Fruit fly (Drosophila melanogaster) whole organism, embryonic: ENCODE data around the gene CG44476.

Experiments
- Ada2b ChIP-seq: fragments of 200-800 bp; sonication (Bioruptor generic); IDR thresholded peaks from 2 replicates; pipeline ENCODE4 v1.3.6; 2022; ENCODE audit warnings: missing biosample characterization, missing genetic modification characterization
- CG10366 ChIP-seq: fragments of 200-800 bp; sonication (Bioruptor generic); IDR thresholded peaks from 2 replicates; pipeline ENCODE4 v1.3.6; 2022; ENCODE audit warnings: missing biosample characterization, missing genetic modification characterization
- CG10431 ChIP-seq: fragments of 200-800 bp; sonication (Bioruptor generic); optimal IDR thresholded peaks from 3 replicates; lab custom pipeline; 2018; ENCODE audit warnings: missing biosample characterization, mild to moderate bottlenecking, missing genetic modification characterization
- CG12219 ChIP-seq: fragments of 200-800 bp; sonication (Bioruptor generic); optimal IDR thresholded peaks from 3 replicates; lab custom pipeline; 2018; ENCODE audit warnings: missing biosample characterization, mild to moderate bottlenecking, missing genetic modification characterization
- CG15269 ChIP-seq: fragments of 200-800 bp; sonication (Bioruptor generic); optimal IDR thresholded peaks from 2 replicates; lab custom pipeline; 2018; ENCODE audit warnings: missing biosample characterization, mild to moderate bottlenecking, missing genetic modification characterization, moderate library complexity
- CG1647 ChIP-seq: fragments of 200-800 bp; sonication (Bioruptor generic); optimal IDR thresholded peaks from 3 replicates; lab custom pipeline; 2016; ENCODE audit warnings: missing biosample characterization, missing genetic modification characterization
- CG17385 ChIP-seq: fragments of 200-800 bp; sonication (Bioruptor generic); optimal IDR thresholded peaks from 3 replicates; lab custom pipeline; 2018; ENCODE audit warnings: missing biosample characterization, mild to moderate bottlenecking, missing genetic modification characterization
- CG18262 ChIP-seq: fragments of 200-800 bp; optimal IDR thresholded peaks from 3 replicates; lab custom pipeline; 2019; ENCODE audit warnings: missing biosample characterization, mild to moderate bottlenecking, missing genetic modification characterization, moderate library complexity
- CG2129 ChIP-seq: fragments of 200-800 bp; sonication (Bioruptor generic); IDR thresholded peaks from 2 replicates; pipeline ENCODE4 v1.3.6; 2022; ENCODE audit warnings: missing biosample characterization, missing genetic modification characterization; ENCODE audit not compliant: partially characterized antibody
- CG30403 ChIP-seq: fragments of 200-800 bp; sonication (Bioruptor generic); optimal IDR thresholded peaks from 3 replicates; lab custom pipeline; 2016; ENCODE audit warnings: missing biosample characterization, missing genetic modification characterization
- CG32772 ChIP-seq: fragments of 200-800 bp; sonication (Bioruptor generic); IDR thresholded peaks from 2 replicates; pipeline ENCODE4 v1.3.6; 2022; ENCODE audit warnings: missing biosample characterization, missing genetic modification characterization
- CG33213 ChIP-seq: fragments of 200-800 bp; sonication (Bioruptor generic); optimal IDR thresholded peaks from 3 replicates; lab custom pipeline; 2016; ENCODE audit warnings: missing biosample characterization, missing genetic modification characterization
- CG34224 ChIP-seq: fragments of 200-800 bp; sonication (Bioruptor generic); IDR thresholded peaks from 3 replicates; pipeline ENCODE4 v1.3.6; 2022; ENCODE audit warnings: missing biosample characterization, missing genetic modification characterization; ENCODE audit not compliant: partially characterized antibody
- CG3726 ChIP-seq: fragments of 200-800 bp; sonication (Bioruptor generic); IDR thresholded peaks from 3 replicates; pipeline ENCODE4, ENCODE4 v1.3.6; 2022; ENCODE audit warnings: missing biosample characterization, missing genetic modification characterization
- CG6689 ChIP-seq: fragments of 200-800 bp; sonication (Bioruptor generic); IDR thresholded peaks from 2 replicates; pipeline ENCODE4 v1.3.6; 2022; ENCODE audit warnings: missing biosample characterization, missing genetic modification characterization
- CG7271 ChIP-seq: fragments of 200-800 bp; sonication (Bioruptor generic); optimal IDR thresholded peaks from 2 replicates; lab custom pipeline; 2018; ENCODE audit warnings: missing biosample characterization, mild to moderate bottlenecking, missing genetic modification characterization, moderate library complexity
- CG8359 ChIP-seq: fragments of 200-800 bp; sonication (Bioruptor generic); optimal IDR thresholded peaks from 2 replicates; lab custom pipeline; 2017; ENCODE audit warnings: missing biosample characterization, mild to moderate bottlenecking, missing genetic modification characterization, borderline replicate concordance
- CG9797 ChIP-seq: fragments of 200-800 bp; sonication (Bioruptor generic); optimal IDR thresholded peaks from 3 replicates; lab custom pipeline; 2018; ENCODE audit warnings: missing biosample characterization, mild to moderate bottlenecking, missing genetic modification characterization
- CG9817 ChIP-seq: fragments of 200-800 bp; sonication (Bioruptor generic); optimal IDR thresholded peaks from 2 replicates; lab custom pipeline; 2018; ENCODE audit warnings: missing biosample characterization, mild to moderate bottlenecking, missing genetic modification characterization, moderate library complexity
- CG9876 ChIP-seq: fragments of 200-800 bp; sonication (Bioruptor generic); optimal IDR thresholded peaks from 2 replicates; lab custom pipeline; 2016; ENCODE audit warnings: missing biosample characterization, missing genetic modification characterization
- CkIIα-i1 ChIP-seq: fragments of 200-800 bp; sonication (Bioruptor generic); IDR thresholded peaks from 2 replicates; pipeline ENCODE4 v1.3.6; 2022; ENCODE audit warnings: missing biosample characterization, missing genetic modification characterization
- Gsc ChIP-seq: fragments of 200-800 bp; sonication (Bioruptor generic); IDR thresholded peaks from 2 replicates; pipeline ENCODE4 v1.3.6; 2022; ENCODE audit warnings: missing biosample characterization, missing genetic modification characterization
- HLH3B ChIP-seq: fragments of 200-800 bp; sonication (Bioruptor generic); IDR thresholded peaks from 2 replicates; pipeline ENCODE4 v1.3.6; 2022; ENCODE audit warnings: missing biosample characterization, missing genetic modification characterization
- Kr ChIP-seq: fragments of 200-800 bp; sonication (Bioruptor generic); optimal IDR thresholded peaks from 2 replicates; lab custom pipeline; 2017; ENCODE audit warnings: missing biosample characterization, mild to moderate bottlenecking, missing genetic modification characterization
- Lpt ChIP-seq: fragments of >200 bp; optimal IDR thresholded peaks from 2 replicates; lab custom pipeline; 2018; ENCODE audit warnings: missing biosample characterization, missing genetic modification characterization
- Mad ChIP-seq: fragments of 200-800 bp; sonication (Bioruptor generic); optimal IDR thresholded peaks from 2 replicates; lab custom pipeline; 2016; ENCODE audit warnings: missing biosample characterization, missing genetic modification characterization
- Mes4 ChIP-seq: fragments of 200-800 bp; sonication (Bioruptor generic); optimal IDR thresholded peaks from 2 replicates; lab custom pipeline; 2016; ENCODE audit warnings: missing biosample characterization, missing genetic modification characterization
- Sin3A ChIP-seq: fragments of >200 bp; optimal IDR thresholded peaks from 2 replicates; lab custom pipeline; 2018
- Sry-β ChIP-seq: fragments of 200-800 bp; sonication (Bioruptor generic); optimal IDR thresholded peaks from 2 replicates; lab custom pipeline; 2018; ENCODE audit warnings: missing biosample characterization, mild to moderate bottlenecking, missing genetic modification characterization, moderate library complexity
- Taf1 ChIP-seq: fragments of 200-800 bp; sonication (Bioruptor generic); IDR thresholded peaks from 2 replicates; pipeline ENCODE4 v1.3.6; 2022; ENCODE audit warnings: missing biosample characterization, missing genetic modification characterization
- Tbp ChIP-seq: fragments of >200 bp; optimal IDR thresholded peaks from 2 replicates; lab custom pipeline; 2018; ENCODE audit warnings: missing biosample characterization, missing genetic modification characterization
- amos ChIP-seq: fragments of 200-800 bp; sonication (Bioruptor generic); IDR thresholded peaks from 2 replicates; pipeline ENCODE4 v1.3.6; 2022; ENCODE audit warnings: missing biosample characterization, missing genetic modification characterization; ENCODE audit not compliant: partially characterized antibody
- bbx ChIP-seq: fragments of 200-800 bp; sonication (Bioruptor generic); IDR thresholded peaks from 2 replicates; pipeline ENCODE4 v1.3.6; 2022; ENCODE audit warnings: missing biosample characterization, missing genetic modification characterization; ENCODE audit not compliant: partially characterized antibody
- da ChIP-seq: fragments of 200-800 bp; sonication (Bioruptor generic); optimal IDR thresholded peaks from 2 replicates; lab custom pipeline; 2016; ENCODE audit warnings: missing biosample characterization, missing genetic modification characterization
- dmrt99B ChIP-seq: fragments of 200-800 bp; sonication (Bioruptor generic); optimal IDR thresholded peaks from 2 replicates; lab custom pipeline; 2018; ENCODE audit warnings: missing biosample characterization, mild to moderate bottlenecking, missing genetic modification characterization, moderate library complexity
- eve ChIP-seq, 2 experiments: fragments of >200 bp; optimal IDR thresholded peaks; 2 replicates each; lab custom pipeline; 2017; ENCODE audit warnings: missing biosample characterization in 2 of 2, missing genetic modification characterization in 2 of 2
- fd96Cb ChIP-seq: fragments of 200-800 bp; sonication (Bioruptor generic); optimal IDR thresholded peaks from 2 replicates; lab custom pipeline; 2018; ENCODE audit warnings: missing biosample characterization, mild to moderate bottlenecking, missing genetic modification characterization, moderate library complexity
- ftz-f1 ChIP-seq: fragments of 200-800 bp; sonication (Bioruptor generic); optimal IDR thresholded peaks from 2 replicates; lab custom pipeline; 2016; ENCODE audit warnings: missing biosample characterization, missing genetic modification characterization
- jing ChIP-seq: fragments of 200-800 bp; sonication (Bioruptor generic); optimal IDR thresholded peaks from 2 replicates; lab custom pipeline; 2018; ENCODE audit warnings: missing biosample characterization, mild to moderate bottlenecking, missing genetic modification characterization
- ken ChIP-seq: fragments of 200-800 bp; sonication (Bioruptor generic); IDR thresholded peaks from 3 replicates; pipeline ENCODE4 v1.3.6; 2022; ENCODE audit warnings: missing biosample characterization, missing genetic modification characterization
- lmd ChIP-seq: fragments of 200-800 bp; sonication (Bioruptor generic); IDR thresholded peaks from 2 replicates; pipeline ENCODE4 v1.3.6; 2022; ENCODE audit warnings: missing biosample characterization, missing genetic modification characterization
- luna ChIP-seq: fragments of 200-800 bp; sonication (Bioruptor generic); optimal IDR thresholded peaks from 2 replicates; lab custom pipeline; 2016; ENCODE audit warnings: missing biosample characterization, missing genetic modification characterization
- mam ChIP-seq: fragments of 200-800 bp; sonication (Bioruptor generic); optimal IDR thresholded peaks from 3 replicates; lab custom pipeline; 2016; ENCODE audit warnings: missing biosample characterization, missing genetic modification characterization
- oc ChIP-seq: fragments of 200-800 bp; sonication (Bioruptor generic); optimal IDR thresholded peaks from 2 replicates; lab custom pipeline; 2018; ENCODE audit warnings: missing biosample characterization, mild to moderate bottlenecking, missing genetic modification characterization, moderate library complexity
- phol ChIP-seq: fragments of 200-800 bp; sonication (Bioruptor generic); optimal IDR thresholded peaks from 3 replicates; lab custom pipeline; 2018; ENCODE audit warnings: missing biosample characterization, mild to moderate bottlenecking, missing genetic modification characterization, moderate library complexity
- slp2 ChIP-seq: fragments of 200-800 bp; sonication (Bioruptor generic); optimal IDR thresholded peaks from 2 replicates; lab custom pipeline; 2016; ENCODE audit warnings: missing biosample characterization, missing genetic modification characterization
- sug ChIP-seq: fragments of 200-800 bp; optimal IDR thresholded peaks from 2 replicates; lab custom pipeline; 2019; ENCODE audit warnings: missing biosample characterization, mild to moderate bottlenecking, missing genetic modification characterization, moderate library complexity
- vfl ChIP-seq: fragments of 200-800 bp; sonication (Bioruptor generic); optimal IDR thresholded peaks from 2 replicates; lab custom pipeline; 2016; ENCODE audit warnings: missing biosample characterization, missing genetic modification characterization
- vnd ChIP-seq: fragments of 200-800 bp; sonication (Bioruptor generic); IDR thresholded peaks from 3 replicates; pipeline ENCODE4 v1.3.6; 2022; ENCODE audit warnings: missing biosample characterization, missing genetic modification characterization; ENCODE audit not compliant: partially characterized antibody
- wdn ChIP-seq: fragments of 200-800 bp; sonication (Bioruptor generic); IDR thresholded peaks from 2 replicates; pipeline ENCODE4 v1.3.6; 2022; ENCODE audit warnings: missing biosample characterization, missing genetic modification characterization

The CG44476 gene

DNA sequence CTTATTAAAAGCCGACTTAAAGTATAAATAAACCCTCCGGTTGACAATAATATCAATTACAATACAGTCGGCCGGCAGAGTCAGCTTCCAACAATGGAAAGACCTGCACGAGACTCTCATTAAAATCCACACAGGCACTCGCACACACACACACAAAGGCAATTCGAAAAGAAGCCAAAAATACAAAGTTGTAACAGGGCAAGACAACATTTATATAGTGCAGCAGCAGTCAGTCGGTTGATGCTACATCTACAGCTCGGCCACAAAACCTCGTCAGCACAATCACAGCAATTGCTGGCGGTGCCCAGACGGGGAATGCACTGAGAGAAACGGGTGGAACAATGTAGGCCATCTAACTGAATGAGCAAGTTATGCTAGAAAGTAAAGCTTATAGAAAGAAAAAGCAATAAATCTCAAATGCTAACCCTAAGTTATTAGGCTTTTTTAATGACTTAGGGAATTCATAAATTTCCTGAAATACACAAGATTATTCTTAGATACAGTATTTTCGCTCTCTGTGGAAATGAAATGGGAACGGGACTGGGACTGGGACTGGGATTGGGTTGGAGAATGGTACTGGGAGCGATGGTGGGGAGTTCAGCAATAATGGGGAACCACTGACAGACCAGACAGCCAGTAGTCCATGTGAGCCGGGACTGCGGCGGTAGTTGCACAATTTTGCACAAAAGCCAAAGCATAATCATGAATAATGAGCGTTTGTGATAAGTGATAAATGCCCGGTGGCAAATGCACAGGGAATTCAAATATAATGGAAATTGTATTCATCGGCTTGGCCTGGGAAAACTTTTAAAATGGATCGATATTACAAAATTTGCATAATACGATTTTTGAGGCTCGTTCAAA is 8.6 kb upstream of the CG44476 start (continued):
- TF ChIP-seq CG10431 (no peak), CG33213 (GFP tag; lab: Kevin White, UChicago) (no peak), Sry-β (GFP tag; lab: Kevin White, UChicago) (no peak), Mad (GFP tag; lab: Kevin White, UChicago) (no peak), luna (GFP tag; lab: Kevin White, UChicago) (no peak), CG32772 (GFP tag; lab: Robert Waterston, UW) (peak; percentile 38; the same call in 1 of the 2 replicates), fd96Cb (tag; lab: Kevin White, UChicago) (peak; percentile 44), da (no peak), dmrt99B (tag; lab: Kevin White, UChicago) (peak; percentile 70), CG15269 (tag; lab: Kevin White, UChicago) (peak; percentile 42), CG2129 (GFP tag; lab: Robert Waterston, UW) (no peak), oc (tag; lab: Kevin White, UChicago) (no peak), CG9797 (GFP tag; lab: Kevin White, UChicago) (no peak), CG6689 (GFP tag; lab: Robert Waterston, UW) (peak; percentile 41), amos (no peak), jing (GFP tag; lab: Kevin White, UChicago) (peak; percentile 25), mam (GFP tag; lab: Kevin White, UChicago) (peak; percentile 51), CG3726 (no peak), HLH3B (GFP tag; lab: Robert Waterston, UW) (peak; percentile 50; the same call in 1 of the 2 replicates), Lpt (GFP tag; lab: Kevin White, UChicago) (no peak), slp2 (GFP tag; lab: Kevin White, UChicago) (no peak), CG30403 (GFP tag; lab: Kevin White, UChicago) (peak; percentile 43), Ada2b (no peak), ftz-f1 (GFP tag; lab: Kevin White, UChicago) (no peak), CkIIα-i1 (no peak), wdn (no peak), Kr (no peak), CG12219 (peak; percentile 12), sug (tag; lab: Kevin White, UChicago) (no peak), bbx (GFP tag; lab: Robert Waterston, UW) (no peak), Tbp (GFP tag; lab: Kevin White, UChicago) (no peak), Sin3A (lab: Kevin White, UChicago) (no peak), CG9817 (peak; percentile 13), CG9876 (GFP tag; lab: Kevin White, UChicago) (no peak), Mes4 (GFP tag; lab: Kevin White, UChicago) (peak; percentile 14), CG34224 (GFP tag; lab: Robert Waterston, UW) (no peak), eve (GFP tag; optimal IDR thresholded peaks at IDR 0.05; lab: Kevin White, UChicago) (no peak), vfl (GFP tag; lab: Kevin White, UChicago) (peak; percentile 10), vnd (no peak), CG10366 (GFP tag; lab: Robert Waterston, UW) (peak; percentile 37), Gsc (GFP tag; lab: Robert Waterston, UW) (no peak), lmd (GFP tag; lab: Robert Waterston, UW) (peak; percentile 55), phol (tag; lab: Kevin White, UChicago) (no peak), CG8359 (GFP tag; lab: Kevin White, UChicago) (no peak), CG1647 (peak; percentile 35), CG18262 (tag; lab: Kevin White, UChicago) (peak; percentile 35), CG17385 (GFP tag; lab: Kevin White, UChicago) (no peak), ken (GFP tag; lab: Robert Waterston, UW) (no peak), CG7271 (tag; lab: Kevin White, UChicago) (no peak), Taf1 (no peak)
